Fruit fly (Drosophila melanogaster) whole organism, embryonic: ENCODE results near the gene CG9674.

Experiments
- CG10543 ChIP-seq: fragments of 200-800 bp; sonication (Bioruptor generic); optimal IDR thresholded peaks from 3 replicates; lab custom pipeline; 2017; ENCODE audit warnings: missing biosample characterization, mild to moderate bottlenecking, missing genetic modification characterization, moderate library complexity
- CG17361 ChIP-seq: fragments of 200-800 bp; sonication (Bioruptor generic); IDR thresholded peaks from 3 replicates; pipeline ENCODE4 v1.3.6; 2022; ENCODE audit warnings: missing biosample characterization, missing genetic modification characterization
- Hmx ChIP-seq: fragments of 200-800 bp; sonication (Bioruptor generic); optimal IDR thresholded peaks from 2 replicates; lab custom pipeline; 2016; ENCODE audit warnings: missing biosample characterization, missing genetic modification characterization

dm6 chr3L:16805806-16806719, 1.5 kb downstream of the CG9674 start:
- TF ChIP-seq CG10543 (GFP tag; lab: Kevin White, UChicago): no peak
- no peak for TF ChIP-seq CG17361 (GFP tag; lab: Robert Waterston, UW)
- peak; percentile 22 for TF ChIP-seq Hmx (GFP tag; lab: Kevin White, UChicago)
